Fruit fly (Drosophila melanogaster): ENCODE measurements around the gene CG34161.

CG34161 gene

DNA sequence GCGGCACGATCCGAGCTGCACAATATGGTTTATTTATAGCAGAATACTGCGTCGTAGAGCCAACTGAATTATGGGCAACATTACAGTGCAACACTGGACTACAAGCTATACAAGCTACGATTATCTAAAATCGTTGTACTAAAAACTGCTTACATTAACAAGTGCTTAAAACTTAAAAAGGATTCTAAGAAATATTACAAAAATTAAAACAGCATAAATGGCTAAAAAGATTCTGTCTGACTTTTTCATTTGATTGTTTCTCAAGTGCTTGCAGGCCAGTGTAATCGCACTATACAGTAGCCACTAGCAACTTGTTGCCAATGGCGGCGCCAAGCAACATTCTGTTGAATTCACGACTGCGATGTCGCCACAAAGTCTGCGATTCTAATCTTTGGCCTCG, 35.3 kb upstream of the CG34161 start (continued):
- TF ChIP-seq hkb (optimal IDR thresholded peaks at IDR 0.05) (no peak), hkb (GFP tag; IDR thresholded peaks at IDR 0.05) (peak; percentile 92), bcd (GFP tag; optimal IDR thresholded peaks at IDR 0.05) (peak; percentile 68), Sox102F (GFP tag; optimal IDR thresholded peaks at IDR 0.05) (peak; percentile 84), Fer3 (tag; optimal IDR thresholded peaks at IDR 0.05) (peak; percentile 59), CG8765 (GFP tag; IDR thresholded peaks at IDR 0.05) (peak; percentile 44; the same call in 1 of the 2 replicates), sima (GFP tag; optimal IDR thresholded peaks at IDR 0.05) (no peak), CG6175 (GFP tag; IDR thresholded peaks at IDR 0.05) (0 out of 3 replicates have a peak, but pooled peaks have one; percentile 25), usp (GFP tag; optimal IDR thresholded peaks at IDR 0.05) (no peak), CG7786 (GFP tag; optimal IDR thresholded peaks at IDR 0.05) (peak; percentile 45), H15 (GFP tag; IDR thresholded peaks at IDR 0.05) (peak; percentile 86), CG6791 (GFP tag; IDR thresholded peaks at IDR 0.05; ENCODE audit: partially characterized antibody) (no peak), hth (optimal IDR thresholded peaks at IDR 0.05) (no peak), CHES-1-like (GFP tag; optimal IDR thresholded peaks at IDR 0.05) (peak; percentile 37), NC2β (GFP tag; optimal IDR thresholded peaks at IDR 0.05) (peak; percentile 54), CG6765 (GFP tag; optimal IDR thresholded peaks at IDR 0.05) (no peak), bab2 (GFP tag; optimal IDR thresholded peaks at IDR 0.05) (peak; percentile 60), Poxn (GFP tag; IDR thresholded peaks at IDR 0.05) (no peak), row (GFP tag; IDR thresholded peaks at IDR 0.05) (peak; percentile 86), Nf-YC (tag; optimal IDR thresholded peaks at IDR 0.05) (no peak), ems (GFP tag; optimal IDR thresholded peaks at IDR 0.05) (peak; percentile 51), Hmx (GFP tag; optimal IDR thresholded peaks at IDR 0.05) (no peak), p53 (GFP tag; optimal IDR thresholded peaks at IDR 0.05) (no peak), sug (tag; optimal IDR thresholded peaks at IDR 0.05) (no peak), chinmo (GFP tag; IDR thresholded peaks at IDR 0.05; ENCODE audit: partially characterized antibody) (0 out of 4 replicates have a peak, but pooled peaks have one; percentile 22), Hand (GFP tag; optimal IDR thresholded peaks at IDR 0.05) (peak; percentile 5), CG16863 (GFP tag; optimal IDR thresholded peaks at IDR 0.05) (peak; percentile 69), unc-4 (GFP tag; IDR thresholded peaks at IDR 0.05; ENCODE audit: partially characterized antibody) (no peak), emc (GFP tag; optimal IDR thresholded peaks at IDR 0.05) (no peak), Asciz (GFP tag; optimal IDR thresholded peaks at IDR 0.05) (peak; percentile 68), Ada2b (GFP tag; IDR thresholded peaks at IDR 0.05) (peak; percentile 69), Gsc (GFP tag; IDR thresholded peaks at IDR 0.05) (peak; percentile 28; the same call in 1 of the 2 replicates), tap (tag; optimal IDR thresholded peaks at IDR 0.05) (peak; percentile 70), gro (GFP tag; optimal IDR thresholded peaks at IDR 0.05) (no peak), NfI (GFP tag; optimal IDR thresholded peaks at IDR 0.05) (peak; percentile 53), CG1602 (GFP tag; optimal IDR thresholded peaks at IDR 0.05) (peak; percentile 68), CG1647 (GFP tag; optimal IDR thresholded peaks at IDR 0.05) (peak; percentile 41), CG12659 (GFP tag; optimal IDR thresholded peaks at IDR 0.05) (peak; percentile 39), CG12391 (tag; optimal IDR thresholded peaks at IDR 0.05) (peak; percentile 81), CG13424 (tag; optimal IDR thresholded peaks at IDR 0.05) (peak; percentile 68), Mad (GFP tag; optimal IDR thresholded peaks at IDR 0.05) (peak; percentile 37), Nf-YB (GFP tag; optimal IDR thresholded peaks at IDR 0.05) (peak; percentile 35), twi (tag; optimal IDR thresholded peaks at IDR 0.05) (no peak), fd96Cb (tag; optimal IDR thresholded peaks at IDR 0.05) (peak; percentile 81), Dref (GFP tag; IDR thresholded peaks at IDR 0.05) (no peak), gcm2 (GFP tag; optimal IDR thresholded peaks at IDR 0.05) (no peak)

All from whole organism, embryonic.